Worm (Caenorhabditis elegans) whole organism, L4 larva: ENCODE results near the gene F44G3.7.

Experiments used
- F49E8.2 ChIP-seq: sonication (generic microtip); optimal IDR thresholded peaks from 2 replicates; lab custom pipeline; 2016; ENCODE audit warnings: missing compliant biosample characterization, mild to moderate bottlenecking, missing genetic modification characterization, borderline replicate concordance
- T20F7.1 ChIP-seq: fragments of 200-800 bp; sonication (Bioruptor generic); optimal IDR thresholded peaks from 2 replicates; lab custom pipeline; 2018; ENCODE audit warnings: mild to moderate bottlenecking, missing genetic modification characterization, missing compliant biosample characterization
- Y75B8A.6 ChIP-seq: fragments of 200-800 bp; sonication (Bioruptor generic); IDR thresholded peaks from 2 replicates; pipeline ENCODE4 v1.3.6; 2022; ENCODE audit warnings: missing genetic modification reagents, missing genetic modification characterization, missing compliant biosample characterization
- ZK546.5 ChIP-seq, 2 experiments: sonication (generic microtip); optimal IDR thresholded peaks; 2 replicates each; lab custom pipeline; 2017; ENCODE audit warnings: missing biosample characterization in 2 of 2, missing genetic modification characterization in 2 of 2
- ama-1 ChIP-seq: fragments of 150-350 bp; optimal IDR thresholded peaks from 2 replicates; lab custom pipeline; 2014; ENCODE audit warnings: inconsistent platforms, mixed read lengths
- ceh-82 ChIP-seq: sonication (generic microtip); optimal IDR thresholded peaks from 2 replicates; lab custom pipeline; 2017; ENCODE audit warnings: missing biosample characterization, missing genetic modification characterization
- egl-43 ChIP-seq: fragments of 200-800 bp; sonication (Bioruptor generic); IDR thresholded peaks from 2 replicates; pipeline ENCODE4 v1.3.6; 2022; ENCODE audit warnings: missing genetic modification reagents, missing genetic modification characterization, missing compliant biosample characterization
- hlh-30 ChIP-seq: sonication (generic microtip); optimal IDR thresholded peaks from 2 replicates; lab custom pipeline; 2017; ENCODE audit warnings: antibody characterized with exemption, mild to moderate bottlenecking, missing genetic modification characterization, missing compliant biosample characterization; ENCODE audit not compliant: insufficient read depth
- nhr-48 ChIP-seq: sonication (generic microtip); optimal IDR thresholded peaks from 2 replicates; lab custom pipeline; 2016; ENCODE audit warnings: mild to moderate bottlenecking, missing genetic modification characterization, missing compliant biosample characterization
- nhr-77 ChIP-seq: fragments of 150-350 bp; optimal IDR thresholded peaks from 2 replicates; lab custom pipeline; 2014; ENCODE audit warnings: missing biosample characterization, missing genetic modification characterization
- pha-4 ChIP-seq, 2 experiments: fragments of 150-350 bp in 1 of 2; fragments of 200-800 bp in 1 of 2; sonication (Bioruptor generic) in 1 of 2; IDR thresholded peaks in 1 of 2; optimal IDR thresholded peaks in 1 of 2; 2 replicates each; pipeline versions ENCODE4 v1.3.6 to Lab custom; 2014 to 2022; ENCODE audit warnings: missing genetic modification characterization in 2 of 2, missing genetic modification reagents in 2 of 2, missing biosample characterization in 1 of 2, missing compliant biosample characterization in 1 of 2
- unc-130 ChIP-seq: sonication (generic microtip); optimal IDR thresholded peaks from 2 replicates; lab custom pipeline; 2016; ENCODE audit warnings: missing genetic modification reagents, missing genetic modification characterization, missing compliant biosample characterization
- zag-1 ChIP-seq: fragments of 150-350 bp; optimal IDR thresholded peaks from 2 replicates; lab custom pipeline; 2014; ENCODE audit warnings: missing biosample characterization, missing genetic modification characterization
- ztf-11 ChIP-seq: fragments of 150-350 bp; optimal IDR thresholded peaks from 2 replicates; lab custom pipeline; 2014; ENCODE audit warnings: missing biosample characterization, missing genetic modification characterization

DNA sequence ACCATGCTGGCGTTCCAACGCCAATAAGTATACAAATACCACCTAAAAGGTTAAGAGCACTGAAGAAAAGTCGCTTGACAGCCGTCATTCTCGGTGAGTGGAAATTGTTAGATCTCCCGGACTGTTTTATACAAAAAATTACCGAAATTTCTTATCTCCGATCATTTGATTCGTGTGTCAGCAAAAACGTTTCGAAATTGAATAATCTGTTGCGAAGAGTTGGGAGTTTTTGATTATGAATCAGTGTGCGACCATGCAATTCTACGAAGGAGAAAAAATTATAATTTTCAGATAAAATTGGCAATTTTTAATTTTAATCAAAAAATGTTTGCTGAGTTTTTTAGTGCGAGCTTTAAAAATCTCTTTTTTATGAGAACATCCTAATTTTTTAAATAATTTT is 2.6 kb upstream of the F44G3.7 start, which contains the start of gene clc-11:
- TF ChIP-seq ztf-11: no peak
- no peak for TF ChIP-seq nhr-48 (tag; lab: Kevin White, UChicago)
- TF ChIP-seq Y75B8A.6: no peak
- no peak for TF ChIP-seq T20F7.1
- no peak for TF ChIP-seq ZK546.5 (tag; optimal IDR thresholded peaks at IDR 0.05; lab: Kevin White, UChicago)
- no peak for TF ChIP-seq zag-1
- TF ChIP-seq ceh-82 (tag; lab: Kevin White, UChicago): no peak
- TF ChIP-seq pha-4 (GFP tag; IDR thresholded peaks at IDR 0.05; lab: Robert Waterston, UW): no peak
- TF ChIP-seq pha-4 (tag; optimal IDR thresholded peaks at IDR 0.05; lab: Kevin White, UChicago): no peak
- no peak for TF ChIP-seq nhr-77 (tag; lab: Kevin White, UChicago)
- no peak for TF ChIP-seq F49E8.2 (tag; lab: Kevin White, UChicago)
- no peak for TF ChIP-seq egl-43 (GFP tag; lab: Robert Waterston, UW)
- TF ChIP-seq ama-1: no peak
- no peak for TF ChIP-seq hlh-30 (tag; lab: Kevin White, UChicago)
- no peak for TF ChIP-seq unc-130 (GFP tag; lab: Kevin White, UChicago)
